Worm (Caenorhabditis elegans): ENCODE data around the gene M163.10.

ce11 chrX:14421529-14421982 is 49.2 kb upstream of the M163.10 start, which contains the start of gene F23D12.2:
- no peak for TF ChIP-seq him-1 (tag; optimal IDR thresholded peaks at IDR 0.05)
- TF ChIP-seq dao-5 (tag; optimal IDR thresholded peaks at IDR 0.05): no peak
